Fruit fly (Drosophila melanogaster) whole organism, prepupa: Measurements from ENCODE around the gene CG31855.

Source experiments
- Blimp-1 ChIP-seq: fragments of 200-800 bp; sonication (Bioruptor generic); optimal IDR thresholded peaks from 3 replicates; lab custom pipeline; 2017; ENCODE audit warnings: missing biosample characterization, missing genetic modification characterization, mild to moderate bottlenecking, moderate library complexity, missing genetic modification reagents
- CG10631 ChIP-seq: fragments of 200-800 bp; sonication (Bioruptor generic); optimal IDR thresholded peaks from 2 replicates; lab custom pipeline; 2016; ENCODE audit warnings: missing biosample characterization, missing genetic modification characterization
- CG10669 ChIP-seq: fragments of 200-800 bp; sonication (Bioruptor generic); optimal IDR thresholded peaks from 3 replicates; lab custom pipeline; 2018; ENCODE audit warnings: missing biosample characterization, mild to moderate bottlenecking, missing genetic modification characterization, moderate library complexity
- CG11294 ChIP-seq: fragments of 200-800 bp; sonication (Bioruptor generic); IDR thresholded peaks from 2 replicates; pipeline ENCODE4 v1.3.6; 2022; ENCODE audit warnings: missing biosample characterization, missing genetic modification characterization
- CG11902 ChIP-seq: fragments of 200-800 bp; sonication (Bioruptor generic); optimal IDR thresholded peaks from 3 replicates; lab custom pipeline; 2016; ENCODE audit warnings: missing biosample characterization, missing genetic modification characterization
- CG15336 ChIP-seq: fragments of 200-800 bp; sonication (Bioruptor generic); IDR thresholded peaks from 2 replicates; pipeline ENCODE4 v1.3.6; 2022; ENCODE audit warnings: missing biosample characterization, missing genetic modification characterization
- CG1621 ChIP-seq: fragments of 200-800 bp; sonication (Bioruptor generic); optimal IDR thresholded peaks from 3 replicates; lab custom pipeline; 2018; ENCODE audit warnings: missing biosample characterization, mild to moderate bottlenecking, missing genetic modification characterization
- CG3032 ChIP-seq: fragments of 200-800 bp; optimal IDR thresholded peaks from 2 replicates; lab custom pipeline; 2019; ENCODE audit warnings: missing biosample characterization, mild to moderate bottlenecking, missing genetic modification characterization, moderate library complexity
- CG31627 ChIP-seq: fragments of 200-800 bp; sonication (Bioruptor generic); optimal IDR thresholded peaks from 3 replicates; lab custom pipeline; 2016; ENCODE audit warnings: missing biosample characterization, missing genetic modification characterization
- CG32006 ChIP-seq: fragments of 200-800 bp; sonication (Bioruptor generic); optimal IDR thresholded peaks from 3 replicates; lab custom pipeline; 2017; ENCODE audit warnings: missing biosample characterization, mild to moderate bottlenecking, missing genetic modification characterization
- CG34406 ChIP-seq: fragments of 200-800 bp; sonication (Bioruptor generic); optimal IDR thresholded peaks from 3 replicates; lab custom pipeline; 2016; ENCODE audit warnings: missing biosample characterization, missing genetic modification characterization
- CG6163 ChIP-seq: fragments of 200-800 bp; sonication (Bioruptor generic); IDR thresholded peaks from 3 replicates; pipeline ENCODE4 v1.3.6; 2022; ENCODE audit warnings: missing biosample characterization, missing genetic modification characterization
- CG6276 ChIP-seq: fragments of 200-800 bp; sonication (Bioruptor generic); optimal IDR thresholded peaks from 2 replicates; lab custom pipeline; 2017; ENCODE audit warnings: missing biosample characterization, mild to moderate bottlenecking, missing genetic modification characterization
- CG6792 ChIP-seq: fragments of 200-800 bp; sonication (Bioruptor generic); optimal IDR thresholded peaks from 3 replicates; lab custom pipeline; 2016; ENCODE audit warnings: missing biosample characterization, missing genetic modification characterization
- CG6808 ChIP-seq: fragments of 200-800 bp; sonication (Bioruptor generic); optimal IDR thresholded peaks from 3 replicates; lab custom pipeline; 2017; ENCODE audit warnings: missing biosample characterization, missing genetic modification characterization, mild to moderate bottlenecking, moderate library complexity, missing genetic modification reagents
- CG6854 ChIP-seq: fragments of 200-800 bp; sonication (Bioruptor generic); optimal IDR thresholded peaks from 2 replicates; lab custom pipeline; 2017; ENCODE audit warnings: missing biosample characterization, mild to moderate bottlenecking, missing genetic modification characterization
- CG8119 ChIP-seq: fragments of 200-800 bp; sonication (Bioruptor generic); IDR thresholded peaks from 3 replicates; pipeline ENCODE4 v1.3.6; 2022; ENCODE audit warnings: missing biosample characterization, missing genetic modification characterization
- CG8319 ChIP-seq: fragments of 200-800 bp; sonication (Bioruptor generic); optimal IDR thresholded peaks from 3 replicates; lab custom pipeline; 2016; ENCODE audit warnings: missing biosample characterization, missing genetic modification characterization
- CG8632 ChIP-seq: fragments of 200-800 bp; sonication (Bioruptor generic); optimal IDR thresholded peaks from 3 replicates; lab custom pipeline; 2016; ENCODE audit warnings: missing biosample characterization, missing genetic modification characterization
- CG9139 ChIP-seq: fragments of 200-800 bp; sonication (Bioruptor generic); optimal IDR thresholded peaks from 3 replicates; lab custom pipeline; 2017; ENCODE audit warnings: missing biosample characterization, mild to moderate bottlenecking, missing genetic modification characterization
- Eip75B ChIP-seq: fragments of 200-800 bp; sonication (Bioruptor generic); optimal IDR thresholded peaks from 3 replicates; lab custom pipeline; 2016; ENCODE audit warnings: missing biosample characterization, missing genetic modification characterization
- Eip78C ChIP-seq: fragments of 200-800 bp; sonication (Bioruptor generic); peaks from one replicate; lab custom pipeline; 2016; ENCODE audit warnings: missing biosample characterization, missing genetic modification characterization
- Eip93F ChIP-seq: fragments of 200-800 bp; sonication (Bioruptor generic); optimal IDR thresholded peaks from 2 replicates; lab custom pipeline; 2016; ENCODE audit warnings: missing biosample characterization, mild to moderate bottlenecking, missing genetic modification characterization
- Ets21C ChIP-seq: fragments of 200-800 bp; sonication (Bioruptor generic); optimal IDR thresholded peaks from 3 replicates; lab custom pipeline; 2016; ENCODE audit warnings: missing biosample characterization, missing genetic modification characterization
- Ets96B ChIP-seq: fragments of 200-800 bp; optimal IDR thresholded peaks from 2 replicates; lab custom pipeline; 2019; ENCODE audit warnings: missing biosample characterization, mild to moderate bottlenecking, missing genetic modification characterization, moderate library complexity
- Gug ChIP-seq: fragments of 200-800 bp; sonication (Bioruptor generic); IDR thresholded peaks from 2 replicates; pipeline ENCODE4 v1.3.6; 2022; ENCODE audit warnings: missing biosample characterization, missing genetic modification characterization
- Hr38 ChIP-seq: sonication (Bioruptor generic); optimal IDR thresholded peaks from 2 replicates; lab custom pipeline; 2016; ENCODE audit warnings: missing biosample characterization, missing genetic modification characterization
- Hr39 ChIP-seq: fragments of 200-800 bp; sonication (Bioruptor generic); optimal IDR thresholded peaks from 2 replicates; lab custom pipeline; 2016; ENCODE audit warnings: missing biosample characterization, missing genetic modification characterization
- Lpt ChIP-seq: fragments of 200-800 bp; sonication (Bioruptor generic); optimal IDR thresholded peaks from 3 replicates; lab custom pipeline; 2016; ENCODE audit warnings: missing biosample characterization, missing genetic modification characterization
- Met ChIP-seq: fragments of 200-800 bp; sonication (Bioruptor generic); optimal IDR thresholded peaks from 3 replicates; lab custom pipeline; 2016; ENCODE audit warnings: missing biosample characterization, missing genetic modification characterization
- Smox ChIP-seq: fragments of 200-800 bp; sonication (Bioruptor generic); optimal IDR thresholded peaks from 3 replicates; lab custom pipeline; 2016; ENCODE audit warnings: missing biosample characterization, missing genetic modification characterization
- Sox102F ChIP-seq: fragments of 200-800 bp; sonication (Bioruptor generic); optimal IDR thresholded peaks from 2 replicates; lab custom pipeline; 2016; ENCODE audit warnings: missing biosample characterization, mild to moderate bottlenecking, missing genetic modification characterization
- Sox14 ChIP-seq: fragments of 200-800 bp; sonication (Bioruptor generic); optimal IDR thresholded peaks from 3 replicates; lab custom pipeline; 2016; ENCODE audit warnings: missing biosample characterization, missing genetic modification characterization
- Sox15 ChIP-seq: fragments of 200-800 bp; sonication (Bioruptor generic); optimal IDR thresholded peaks from 3 replicates; lab custom pipeline; 2016; ENCODE audit warnings: missing biosample characterization, missing genetic modification characterization
- achi ChIP-seq: fragments of 200-800 bp; sonication (Bioruptor generic); optimal IDR thresholded peaks from 3 replicates; lab custom pipeline; 2016; ENCODE audit warnings: missing biosample characterization, missing genetic modification characterization
- cyc ChIP-seq: fragments of 200-800 bp; sonication (Bioruptor generic); optimal IDR thresholded peaks from 3 replicates; lab custom pipeline; 2016; ENCODE audit warnings: missing biosample characterization, missing genetic modification characterization
- dac ChIP-seq: fragments of 200-800 bp; sonication (Bioruptor generic); optimal IDR thresholded peaks from 2 replicates; lab custom pipeline; 2017; ENCODE audit warnings: missing biosample characterization, mild to moderate bottlenecking, missing genetic modification characterization
- dsx ChIP-seq: fragments of 200-800 bp; optimal IDR thresholded peaks from 3 replicates; lab custom pipeline; 2019; ENCODE audit warnings: missing biosample characterization, mild to moderate bottlenecking, missing genetic modification characterization, moderate library complexity; ENCODE audit not compliant: poor library complexity, severe bottlenecking
- eg ChIP-seq: fragments of 200-800 bp; sonication (Bioruptor generic); IDR thresholded peaks from 3 replicates; pipeline ENCODE4 v1.3.6; 2022; ENCODE audit warnings: missing biosample characterization, missing genetic modification characterization
- esn ChIP-seq: fragments of 200-800 bp; sonication (Bioruptor generic); optimal IDR thresholded peaks from 2 replicates; lab custom pipeline; 2016; ENCODE audit warnings: missing biosample characterization, mild to moderate bottlenecking, missing genetic modification characterization, moderate library complexity
- fd59A ChIP-seq: fragments of 200-800 bp; sonication (Bioruptor generic); optimal IDR thresholded peaks from 2 replicates; lab custom pipeline; 2017; ENCODE audit warnings: missing biosample characterization, mild to moderate bottlenecking, missing genetic modification characterization, missing genetic modification reagents
- fd85E ChIP-seq: fragments of 200-800 bp; sonication (Bioruptor generic); optimal IDR thresholded peaks from 3 replicates; lab custom pipeline; 2016; ENCODE audit warnings: missing biosample characterization, missing genetic modification characterization
- fkh ChIP-seq: fragments of 200-800 bp; sonication (Bioruptor generic); optimal IDR thresholded peaks from 3 replicates; lab custom pipeline; 2017; ENCODE audit warnings: missing biosample characterization, mild to moderate bottlenecking, missing genetic modification characterization, moderate library complexity
- lz ChIP-seq: fragments of 200-800 bp; sonication (Bioruptor generic); optimal IDR thresholded peaks from 3 replicates; lab custom pipeline; 2016; ENCODE audit warnings: missing biosample characterization, missing genetic modification characterization
- net ChIP-seq: fragments of 200-800 bp; sonication (Bioruptor generic); optimal IDR thresholded peaks from 3 replicates; lab custom pipeline; 2016; ENCODE audit warnings: missing biosample characterization, missing genetic modification characterization
- pdm3 ChIP-seq: fragments of 200-800 bp; sonication (Bioruptor generic); optimal IDR thresholded peaks from 3 replicates; lab custom pipeline; 2016; ENCODE audit warnings: missing biosample characterization, missing genetic modification characterization
- spab ChIP-seq: fragments of 200-800 bp; sonication (Bioruptor generic); optimal IDR thresholded peaks from 2 replicates; lab custom pipeline; 2017; ENCODE audit warnings: missing biosample characterization, mild to moderate bottlenecking, missing genetic modification characterization, missing genetic modification reagents
- ss ChIP-seq, 2 experiments: fragments of 200-800 bp; sonication (Bioruptor generic); optimal IDR thresholded peaks; 2 replicates in 1 of 2; 3 replicates in 1 of 2; lab custom pipeline; 2017 to 2018; ENCODE audit warnings: mild to moderate bottlenecking in 2 of 2, missing biosample characterization in 2 of 2, missing genetic modification characterization in 2 of 2, moderate library complexity in 1 of 2
- svp ChIP-seq: fragments of 200-800 bp; sonication (Bioruptor generic); peaks from one replicate; lab custom pipeline; 2016; ENCODE audit warnings: missing biosample characterization, missing genetic modification characterization
- vri ChIP-seq: fragments of 200-800 bp; sonication (Bioruptor generic); optimal IDR thresholded peaks from 3 replicates; lab custom pipeline; 2016; ENCODE audit warnings: missing biosample characterization, mild to moderate bottlenecking, missing genetic modification characterization

CG31855 gene

DNA sequence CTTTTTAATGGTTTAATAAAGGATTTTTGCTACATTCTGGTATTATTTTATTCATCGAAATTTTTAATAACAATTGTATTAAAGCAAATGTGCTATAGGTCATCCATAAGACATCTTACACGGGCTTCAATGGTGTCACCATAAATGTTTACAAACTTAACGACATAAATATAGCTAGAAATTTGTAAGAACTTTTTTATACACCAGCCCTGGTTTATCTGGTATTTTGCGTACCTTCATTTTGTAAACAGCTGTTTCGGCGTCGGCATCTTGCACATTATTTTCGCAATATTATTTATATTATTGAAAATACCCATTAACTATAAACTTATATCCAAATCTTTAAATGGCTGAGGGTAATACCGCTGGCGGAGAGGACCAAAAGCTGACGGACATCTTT, 1.6 kb upstream of the CG31855 start, which contains the start of gene Tap42 (continued):
- TF ChIP-seq CG9139 (no peak), Eip78C (peak; percentile 79), Sox14 (GFP tag; lab: Kevin White, UChicago) (no peak), net (no peak), vri (GFP tag; lab: Kevin White, UChicago) (no peak), achi (no peak), Sox15 (GFP tag; lab: Kevin White, UChicago) (no peak), CG6854 (no peak), Gug (GFP tag; lab: Robert Waterston, UW) (no peak), Eip75B (GFP tag; lab: Kevin White, UChicago) (no peak)

- peak in 1 of 2 experiments; percentile 9 for TF ChIP-seq ss (GFP tag; optimal IDR thresholded peaks at IDR 0.05; lab: Kevin White, UChicago)
- TF ChIP-seq CG10669 (GFP tag; lab: Kevin White, UChicago), result no peak
- no peak for TF ChIP-seq spab (GFP tag; lab: Kevin White, UChicago)
- peak; percentile 25 for TF ChIP-seq Eip75B (GFP tag; lab: Kevin White, UChicago)
- TF ChIP-seq Lpt (GFP tag; lab: Kevin White, UChicago), result no peak
- no peak for TF ChIP-seq CG8119 (GFP tag; lab: Robert Waterston, UW)
- no peak for TF ChIP-seq CG6276 (GFP tag; lab: Kevin White, UChicago)
- peak; percentile 54 for TF ChIP-seq Met (GFP tag; lab: Kevin White, UChicago)
- no peak for TF ChIP-seq CG9139
- TF ChIP-seq CG10631, result peak; percentile 12
- peak; percentile 75 for TF ChIP-seq vri (GFP tag; lab: Kevin White, UChicago)
- no peak for TF ChIP-seq eg (GFP tag; lab: Robert Waterston, UW)
- no peak for TF ChIP-seq CG6808 (GFP tag; lab: Kevin White, UChicago)
- no peak for TF ChIP-seq dac (GFP tag; lab: Kevin White, UChicago)
- peak; percentile 52 for TF ChIP-seq Sox14 (GFP tag; lab: Kevin White, UChicago)
- TF ChIP-seq CG34406, result no peak
- TF ChIP-seq CG11902, result no peak
- peak; percentile 31 for TF ChIP-seq pdm3 (GFP tag; lab: Kevin White, UChicago)
- no peak for TF ChIP-seq fd59A (GFP tag; lab: Kevin White, UChicago)
- TF ChIP-seq cyc (GFP tag; lab: Kevin White, UChicago), result peak; percentile 49
- no peak for TF ChIP-seq CG8319
- peak; percentile 58 for TF ChIP-seq esn (GFP tag; lab: Kevin White, UChicago)
- TF ChIP-seq CG31627, result peak; percentile 45
- TF ChIP-seq svp, result peak; percentile 44
- no peak for TF ChIP-seq net
- peak; percentile 25 for TF ChIP-seq CG3032
- TF ChIP-seq Smox (GFP tag; lab: Kevin White, UChicago), result peak; percentile 24
- TF ChIP-seq achi, result peak; percentile 99
- TF ChIP-seq Gug (GFP tag; lab: Robert Waterston, UW), result no peak
- TF ChIP-seq CG6163 (GFP tag; lab: Robert Waterston, UW), result no peak
- TF ChIP-seq fkh (GFP tag; lab: Kevin White, UChicago), result no peak
- no peak for TF ChIP-seq CG32006 (GFP tag; lab: Kevin White, UChicago)
- TF ChIP-seq Sox102F (GFP tag; lab: Kevin White, UChicago), result peak; percentile 19
- TF ChIP-seq CG1621 (tag; lab: Kevin White, UChicago), result no peak
- TF ChIP-seq CG6854, result no peak
- no peak for TF ChIP-seq Blimp-1
- no peak for TF ChIP-seq CG6792 (GFP tag; lab: Kevin White, UChicago)
- TF ChIP-seq CG11294, result no peak
- peak; percentile 18 for TF ChIP-seq Hr39 (GFP tag; lab: Kevin White, UChicago)
- TF ChIP-seq Eip93F, result no peak
- peak; percentile 15 for TF ChIP-seq Ets21C (GFP tag; lab: Kevin White, UChicago)
- TF ChIP-seq fd85E, result no peak
- TF ChIP-seq CG8632, result no peak
- peak; percentile 77 for TF ChIP-seq dsx (GFP tag; lab: Kevin White, UChicago)
- no peak for TF ChIP-seq Ets96B
- TF ChIP-seq Eip78C, result peak; percentile 79
- no peak for TF ChIP-seq CG15336 (GFP tag; lab: Robert Waterston, UW)
- peak; percentile 35 for TF ChIP-seq lz
- no peak for TF ChIP-seq Hr38 (GFP tag; lab: Kevin White, UChicago)
Measured at dm6 chr2L:13370762-13371161, 1.8 kb downstream of the CG31855 start, which contains the start of gene ND-B22. ND-B22 (minus strand) TSS chr2L:13371110.
